Worm (Caenorhabditis elegans) whole organism, early embryonic: Measurements from ENCODE around the gene K12G11.6.

Source experiments
- ama-1 ChIP-seq: fragments of 150-350 bp; optimal IDR thresholded peaks from 2 replicates; lab custom pipeline; 2014
- flt-1 ChIP-seq: fragments of 200-800 bp; sonication (Bioruptor generic); IDR thresholded peaks from 2 replicates; pipeline ENCODE4 v1.3.6; 2022; ENCODE audit warnings: missing genetic modification characterization, missing compliant biosample characterization
- hmbx-1 ChIP-seq: sonication (generic microtip); optimal IDR thresholded peaks from 2 replicates; lab custom pipeline; 2016; ENCODE audit warnings: mild to moderate bottlenecking, missing genetic modification characterization, missing compliant biosample characterization
- scrt-1 ChIP-seq: fragments of 200-800 bp; sonication (Bioruptor generic); IDR thresholded peaks from 2 replicates; pipeline ENCODE4 v1.3.6; 2022; ENCODE audit warnings: missing genetic modification characterization, missing compliant biosample characterization

ce11 chrV:11885087-11885486, 9.0 kb upstream of the K12G11.6 start:
- no peak for TF ChIP-seq ama-1 (lab: Kevin White, UChicago)
- TF ChIP-seq hmbx-1 (tag; lab: Kevin White, UChicago) = no peak
- TF ChIP-seq flt-1 (GFP tag; lab: Robert Waterston, UW) = no peak
- TF ChIP-seq scrt-1 (GFP tag; lab: Robert Waterston, UW) = no peak
